Worm (Caenorhabditis elegans): ENCODE measurements around the gene daf-1.

DNA sequence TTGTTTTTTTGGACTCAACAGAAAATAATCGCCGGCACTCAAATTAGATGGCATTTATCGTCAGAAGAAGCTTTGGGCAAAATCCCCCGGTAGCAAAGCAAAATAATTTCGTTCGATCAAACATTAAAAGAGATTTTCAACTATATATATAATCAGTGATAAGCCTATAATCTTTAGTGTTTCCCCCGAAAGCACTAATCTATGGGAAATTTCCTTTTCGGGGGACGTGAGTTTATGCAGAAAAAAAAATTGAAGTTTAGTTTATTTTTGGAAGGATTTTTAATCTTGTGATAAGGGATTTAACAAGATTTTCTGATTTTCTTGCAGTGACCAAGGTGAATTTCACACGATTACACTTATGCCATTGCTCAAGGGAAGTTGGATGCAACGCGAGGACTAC is 1.8 kb downstream of the daf-1 start:
- TF ChIP-seq elt-2 (tag; optimal IDR thresholded peaks at IDR 0.05), result no peak
- no peak for TF ChIP-seq ama-1 (optimal IDR thresholded peaks at IDR 0.05)
- no peak for TF ChIP-seq lin-13 (GFP tag; optimal IDR thresholded peaks at IDR 0.05)
- no peak for TF ChIP-seq Y116A8C.19 (tag; optimal IDR thresholded peaks at IDR 0.05; ENCODE audit: borderline replicate concordance)
- TF ChIP-seq ztf-4 (tag; optimal IDR thresholded peaks at IDR 0.05), result no peak
- TF ChIP-seq nhr-28 (tag; optimal IDR thresholded peaks at IDR 0.05), result no peak
- TF ChIP-seq vab-15 (tag; optimal IDR thresholded peaks at IDR 0.05), result no peak
- TF ChIP-seq lsy-2 (tag; optimal IDR thresholded peaks at IDR 0.05), result no peak
- no peak for TF ChIP-seq xbp-1 (tag; optimal IDR thresholded peaks at IDR 0.05)
- no peak for TF ChIP-seq nhr-12 (tag; optimal IDR thresholded peaks at IDR 0.05)

All from whole organism, L1 larva.